Worm (Caenorhabditis elegans): Measurements from ENCODE around the gene hst-3.2.

- TF ChIP-seq W03F9.2 (tag; optimal IDR thresholded peaks at IDR 0.05) (no peak), dao-5 (tag; optimal IDR thresholded peaks at IDR 0.05) (no peak)
Measured at ce11 chrX:2939526-2939925, 15.7 kb upstream of the hst-3.2 start.
